Fruit fly (Drosophila melanogaster) whole organism: Measurements from ENCODE around the gene r.

Experiments used
- CG8478 ChIP-seq: fragments of >200 bp; optimal IDR thresholded peaks from 2 replicates; lab custom pipeline; 2018; ENCODE audit warnings: inconsistent platforms
- EcR ChIP-seq, 2 experiments: fragments of >200 bp; optimal IDR thresholded peaks; 2 replicates each; lab custom pipeline; 2017; ENCODE audit warnings: missing biosample characterization in 2 of 2, missing genetic modification characterization in 2 of 2, missing genetic modification reagents in 2 of 2
- pan ChIP-seq: fragments of >200 bp; optimal IDR thresholded peaks from 2 replicates; lab custom pipeline; 2017
- usp ChIP-seq: fragments of >200 bp; optimal IDR thresholded peaks from 2 replicates; lab custom pipeline; 2017; ENCODE audit warnings: missing biosample characterization, missing genetic modification characterization, mixed read lengths

DNA sequence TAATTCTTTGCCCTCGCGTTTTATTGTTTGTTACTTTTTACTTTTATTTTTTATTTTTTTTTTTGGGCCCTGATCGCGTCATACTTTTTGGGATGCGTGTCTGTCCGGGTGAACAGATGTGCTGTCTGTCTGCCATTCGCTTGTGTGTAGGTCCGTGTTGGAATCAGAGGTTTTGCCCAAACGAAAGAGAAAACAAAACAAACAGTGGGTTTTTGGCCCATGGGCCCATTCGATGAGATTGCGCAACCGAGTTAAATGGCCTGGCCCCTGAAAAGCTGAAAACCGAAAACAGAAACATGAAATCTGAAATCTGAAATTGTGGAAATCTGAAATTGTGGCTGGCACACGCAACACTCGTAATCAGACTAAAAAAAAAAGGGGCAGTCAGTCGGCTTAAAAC, 9.7 kb upstream of the r start:
- TF ChIP-seq EcR (GFP tag; optimal IDR thresholded peaks at IDR 0.05; lab: Kevin White, UChicago) (no peak), CG8478 (no peak), pan (no peak), usp (GFP tag; lab: Kevin White, UChicago) (no peak)
